Worm (Caenorhabditis elegans) whole organism, early embryonic: Measurements from ENCODE around the gene F42F12.11.

Experiments used
- B0310.2 ChIP-seq: sonication (generic microtip); optimal IDR thresholded peaks from 2 replicates; lab custom pipeline; 2016; ENCODE audit warnings: mild to moderate bottlenecking, missing genetic modification characterization, missing compliant biosample characterization
- F13C5.2 ChIP-seq: sonication (generic microtip); optimal IDR thresholded peaks from 2 replicates; lab custom pipeline; 2017; ENCODE audit warnings: mild to moderate bottlenecking, missing genetic modification characterization, inconsistent platforms, missing compliant biosample characterization
- aly-1 ChIP-seq: sonication (generic microtip); optimal IDR thresholded peaks from 2 replicates; lab custom pipeline; 2016; ENCODE audit warnings: missing genetic modification characterization, missing compliant biosample characterization
- ama-1 ChIP-seq: fragments of 150-350 bp; optimal IDR thresholded peaks from 2 replicates; lab custom pipeline; 2014
- ceh-13 ChIP-seq: fragments of 200-800 bp; sonication (Bioruptor generic); optimal IDR thresholded peaks from 2 replicates; lab custom pipeline; 2018; ENCODE audit warnings: mild to moderate bottlenecking, missing genetic modification characterization, missing compliant biosample characterization
- ceh-36 ChIP-seq: sonication (generic microtip); optimal IDR thresholded peaks from 2 replicates; lab custom pipeline; 2016; ENCODE audit warnings: missing genetic modification characterization, inconsistent platforms, missing compliant biosample characterization
- ets-7 ChIP-seq: sonication (generic microtip); optimal IDR thresholded peaks from 2 replicates; lab custom pipeline; 2016; ENCODE audit warnings: missing genotype, missing genetic modification characterization, missing compliant biosample characterization
- flt-1 ChIP-seq: fragments of 200-800 bp; sonication (Bioruptor generic); IDR thresholded peaks from 2 replicates; pipeline ENCODE4 v1.3.6; 2022; ENCODE audit warnings: missing genetic modification characterization, missing compliant biosample characterization
- hmbx-1 ChIP-seq: sonication (generic microtip); optimal IDR thresholded peaks from 2 replicates; lab custom pipeline; 2016; ENCODE audit warnings: mild to moderate bottlenecking, missing genetic modification characterization, missing compliant biosample characterization
- hmg-4 ChIP-seq: fragments of 200-800 bp; sonication (Bioruptor generic); optimal IDR thresholded peaks from 2 replicates; lab custom pipeline; 2018; ENCODE audit warnings: mild to moderate bottlenecking, missing genetic modification characterization, missing compliant biosample characterization
- hnd-1 ChIP-seq: sonication (generic microtip); optimal IDR thresholded peaks from 2 replicates; lab custom pipeline; 2016; ENCODE audit warnings: missing genetic modification characterization, missing compliant biosample characterization
- pes-1 ChIP-seq: fragments of 200-800 bp; sonication (Bioruptor generic); IDR thresholded peaks from 2 replicates; pipeline ENCODE4 v1.3.6; 2022; ENCODE audit warnings: missing genetic modification reagents, missing genetic modification characterization, missing compliant biosample characterization
- scrt-1 ChIP-seq: fragments of 200-800 bp; sonication (Bioruptor generic); IDR thresholded peaks from 2 replicates; pipeline ENCODE4 v1.3.6; 2022; ENCODE audit warnings: missing genetic modification characterization, missing compliant biosample characterization
- sea-1 ChIP-seq: fragments of 200-800 bp; sonication (Bioruptor generic); conservative IDR thresholded peaks from 2 replicates; pipeline ENCODE4 v1.3.6; 2022; ENCODE audit warnings: missing genetic modification characterization, missing compliant biosample characterization
- tbx-11 ChIP-seq: fragments of 200-800 bp; sonication (Bioruptor generic); IDR thresholded peaks from 2 replicates; pipeline ENCODE4 v1.3.6; 2022; ENCODE audit warnings: missing genetic modification characterization, missing compliant biosample characterization
- tbx-37 ChIP-seq: fragments of 200-800 bp; sonication (Bioruptor generic); conservative IDR thresholded peaks from 2 replicates; pipeline ENCODE4 v1.3.6; 2022; ENCODE audit warnings: missing genetic modification reagents, missing genetic modification characterization, missing compliant biosample characterization
- tra-4 ChIP-seq: sonication (generic microtip); optimal IDR thresholded peaks from 2 replicates; lab custom pipeline; 2017; ENCODE audit warnings: missing genetic modification characterization, missing compliant biosample characterization

F42F12.11 gene

ce11 chrX:12343279-12343678 is 3.5 kb upstream of the F42F12.11 start, which contains the start of the genes nspc-9 and nspc-10:
Gene nspc-9 (minus strand): TSS chrX:12343379.
Gene nspc-10 (plus strand): TSS chrX:12343609.
- TF ChIP-seq tbx-11 (GFP tag; lab: Robert Waterston, UW) (no peak), ama-1 (lab: Kevin White, UChicago) (no peak), flt-1 (no peak), hnd-1 (tag; lab: Kevin White, UChicago) (no peak), scrt-1 (GFP tag; lab: Robert Waterston, UW) (no peak), tra-4 (no peak), B0310.2 (tag; lab: Kevin White, UChicago) (no peak), ceh-13 (GFP tag; lab: Kevin White, UChicago) (no peak), hmg-4 (GFP tag; lab: Kevin White, UChicago) (no peak), ceh-36 (no peak), F13C5.2 (tag; lab: Kevin White, UChicago) (no peak), hmbx-1 (tag; lab: Kevin White, UChicago) (no peak), aly-1 (tag; lab: Kevin White, UChicago) (no peak), pes-1 (no peak), tbx-37 (GFP tag; lab: Robert Waterston, UW) (no peak), ets-7 (tag; lab: Kevin White, UChicago) (no peak)

- no peak for TF ChIP-seq tra-4
- TF ChIP-seq ceh-36 = peak; percentile 11
- TF ChIP-seq tbx-11 (GFP tag; lab: Robert Waterston, UW) = peak; percentile 69
Observed at ce11 chrX:12347822-12348221, 993 bp downstream of the F42F12.11 start.

ce11 chrX:12348329-12348728 is 1.5 kb downstream of the F42F12.11 start, which contains the start of gene F42F12.14:
Gene F42F12.14 (plus strand): TSS chrX:12348629.
- TF ChIP-seq hnd-1 (tag; lab: Kevin White, UChicago) (no peak), scrt-1 (GFP tag; lab: Robert Waterston, UW) (no peak), tra-4 (no peak), flt-1 (no peak), hmbx-1 (tag; lab: Kevin White, UChicago) (no peak), ceh-13 (GFP tag; lab: Kevin White, UChicago) (no peak), aly-1 (tag; lab: Kevin White, UChicago) (no peak), hmg-4 (GFP tag; lab: Kevin White, UChicago) (no peak), ceh-36 (no peak), pes-1 (no peak)

ce11 chrX:12350207-12350606 is 3.4 kb downstream of the F42F12.11 start, which contains the start of gene F42F12.3:
Gene F42F12.3 (plus strand): TSS chrX:12350578.
- TF ChIP-seq pes-1 (no peak), B0310.2 (tag; lab: Kevin White, UChicago) (no peak), F13C5.2 (tag; lab: Kevin White, UChicago) (no peak), ceh-13 (GFP tag; lab: Kevin White, UChicago) (no peak), flt-1 (no peak), ets-7 (tag; lab: Kevin White, UChicago) (no peak), sea-1 (GFP tag; lab: Robert Waterston, UW) (no peak), tbx-11 (GFP tag; lab: Robert Waterston, UW) (no peak), ceh-36 (no peak)

ce11 chrX:12352872-12353271 is 6.0 kb downstream of the F42F12.11 start, which contains the start of gene F42F12.4:
Gene F42F12.4 (minus strand): TSS chrX:12352947.
- TF ChIP-seq ets-7 (tag; lab: Kevin White, UChicago) = no peak
- no peak for TF ChIP-seq B0310.2 (tag; lab: Kevin White, UChicago)
- TF ChIP-seq sea-1 (GFP tag; lab: Robert Waterston, UW) = no peak
- TF ChIP-seq tbx-11 (GFP tag; lab: Robert Waterston, UW) = no peak
- TF ChIP-seq tra-4 = no peak
- no peak for TF ChIP-seq hmbx-1 (tag; lab: Kevin White, UChicago)
- TF ChIP-seq ama-1 (lab: Kevin White, UChicago) = no peak
- TF ChIP-seq F13C5.2 (tag; lab: Kevin White, UChicago) = no peak
- no peak for TF ChIP-seq scrt-1 (GFP tag; lab: Robert Waterston, UW)
- no peak for TF ChIP-seq tbx-37 (GFP tag; lab: Robert Waterston, UW)

- TF ChIP-seq hmbx-1 (tag; lab: Kevin White, UChicago) = no peak
- TF ChIP-seq scrt-1 (GFP tag; lab: Robert Waterston, UW) = no peak
- TF ChIP-seq ceh-36 = no peak
- no peak for TF ChIP-seq hmg-4 (GFP tag; lab: Kevin White, UChicago)
- TF ChIP-seq ets-7 (tag; lab: Kevin White, UChicago) = no peak
- TF ChIP-seq ama-1 (lab: Kevin White, UChicago) = no peak
- TF ChIP-seq aly-1 (tag; lab: Kevin White, UChicago) = no peak
- TF ChIP-seq tra-4 = no peak
- TF ChIP-seq tbx-11 (GFP tag; lab: Robert Waterston, UW) = no peak
- no peak for TF ChIP-seq ceh-13 (GFP tag; lab: Kevin White, UChicago)
- no peak for TF ChIP-seq tbx-37 (GFP tag; lab: Robert Waterston, UW)
- no peak for TF ChIP-seq sea-1 (GFP tag; lab: Robert Waterston, UW)
- TF ChIP-seq flt-1 = no peak
- TF ChIP-seq B0310.2 (tag; lab: Kevin White, UChicago) = no peak
- TF ChIP-seq F13C5.2 (tag; lab: Kevin White, UChicago) = no peak
- no peak for TF ChIP-seq hnd-1 (tag; lab: Kevin White, UChicago)
Observed at ce11 chrX:12356581-12356980, 9.8 kb downstream of the F42F12.11 start, which contains the start of gene nspc-12. Gene nspc-12 (minus strand): TSS chrX:12356681.

ce11 chrX:12357127-12357526 is 10.3 kb downstream of the F42F12.11 start, which contains the start of gene nspc-13:
Gene nspc-13 (plus strand): TSS chrX:12357427.
- TF ChIP-seq B0310.2 (tag; lab: Kevin White, UChicago) = no peak
- no peak for TF ChIP-seq tra-4
- no peak for TF ChIP-seq pes-1
- TF ChIP-seq tbx-37 (GFP tag; lab: Robert Waterston, UW) = no peak
- TF ChIP-seq hmbx-1 (tag; lab: Kevin White, UChicago) = no peak
- TF ChIP-seq ceh-36 = no peak
- TF ChIP-seq tbx-11 (GFP tag; lab: Robert Waterston, UW) = no peak
- no peak for TF ChIP-seq sea-1 (GFP tag; lab: Robert Waterston, UW)
- TF ChIP-seq ets-7 (tag; lab: Kevin White, UChicago) = no peak
